Worm (Caenorhabditis elegans): Measurements from ENCODE around the gene Y38E10A.3.

DNA sequence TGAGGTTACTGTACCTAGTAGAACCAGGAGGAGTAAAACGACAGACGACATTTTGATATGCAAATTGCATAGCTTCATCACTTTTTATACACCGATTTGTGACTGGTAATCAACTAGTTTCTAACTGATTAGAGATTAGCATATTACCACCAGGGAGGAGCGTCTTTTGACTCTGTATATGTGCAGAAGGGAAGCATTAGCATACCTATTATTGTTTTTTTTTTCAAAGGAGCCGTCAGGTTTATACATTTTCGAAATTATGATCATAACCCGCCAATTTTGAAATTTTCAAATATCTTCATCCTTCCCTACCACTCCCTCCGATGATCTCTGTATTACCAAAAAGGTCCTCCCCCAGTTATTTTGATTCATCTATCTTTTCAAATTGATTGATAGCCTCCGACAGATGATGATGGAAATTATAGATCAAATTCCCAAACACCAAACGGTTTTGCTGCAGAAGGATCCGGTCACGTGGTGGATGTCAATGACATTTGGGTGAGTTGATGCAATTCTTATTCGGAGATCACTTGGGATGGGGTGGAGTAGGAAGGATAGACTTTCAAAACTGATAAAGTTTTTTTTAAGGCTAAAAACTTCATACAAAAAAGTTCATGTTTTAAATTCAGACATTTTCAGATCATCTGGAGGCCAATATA, 47.5 kb upstream of the Y38E10A.3 start, which contains the start of gene nspe-8:
- TF ChIP-seq flt-1 (GFP tag; IDR thresholded peaks at IDR 0.05) (no peak), cog-1 (tag; optimal IDR thresholded peaks at IDR 0.05) (no peak), ztf-29 (GFP tag; IDR thresholded peaks at IDR 0.05) (no peak), T22C8.4 (GFP tag; IDR thresholded peaks at IDR 0.05) (no peak), klf-2 (GFP tag; conservative IDR thresholded peaks at IDR 0.05) (no peak), tab-1 (GFP tag; IDR thresholded peaks at IDR 0.05) (no peak), ztf-23 (GFP tag; IDR thresholded peaks at IDR 0.05) (no peak)
